Fruit fly (Drosophila melanogaster) whole organism, embryonic: ENCODE measurements around the gene CG45049.

Experiments used
- Ada2b ChIP-seq: fragments of 200-800 bp; sonication (Bioruptor generic); IDR thresholded peaks from 2 replicates; pipeline ENCODE4 v1.3.6; 2022; ENCODE audit warnings: missing biosample characterization, missing genetic modification characterization
- CG10274 ChIP-seq: fragments of 200-800 bp; sonication (Bioruptor generic); optimal IDR thresholded peaks from 3 replicates; lab custom pipeline; 2017; ENCODE audit warnings: missing biosample characterization, mild to moderate bottlenecking, missing genetic modification characterization
- CG11560 ChIP-seq: fragments of 200-800 bp; sonication (Bioruptor generic); IDR thresholded peaks from 3 replicates; pipeline ENCODE4 v1.3.6; 2022; ENCODE audit warnings: missing biosample characterization, missing genetic modification characterization
- CG12769 ChIP-seq: fragments of 200-800 bp; sonication (Bioruptor generic); optimal IDR thresholded peaks from 2 replicates; lab custom pipeline; 2019; ENCODE audit warnings: missing biosample characterization, mild to moderate bottlenecking, missing genetic modification characterization, moderate library complexity
- CG14860 ChIP-seq: fragments of 200-800 bp; sonication (Bioruptor generic); IDR thresholded peaks from 3 replicates; pipeline ENCODE4 v1.3.6; 2022; ENCODE audit warnings: missing biosample characterization, missing genetic modification characterization; ENCODE audit not compliant: partially characterized antibody
- CG15073 ChIP-seq: fragments of 200-800 bp; sonication (Bioruptor generic); optimal IDR thresholded peaks from 2 replicates; lab custom pipeline; 2016; ENCODE audit warnings: missing biosample characterization, missing genetic modification characterization
- CG15601 ChIP-seq: fragments of 200-800 bp; sonication (Bioruptor generic); optimal IDR thresholded peaks from 3 replicates; lab custom pipeline; 2019; ENCODE audit warnings: missing biosample characterization, mild to moderate bottlenecking, missing genetic modification characterization, moderate library complexity
- CG16815 ChIP-seq: fragments of 200-800 bp; sonication (Bioruptor generic); optimal IDR thresholded peaks from 3 replicates; lab custom pipeline; 2017; ENCODE audit warnings: missing biosample characterization, mild to moderate bottlenecking, missing genetic modification characterization
- CG30020 ChIP-seq: fragments of 200-800 bp; optimal IDR thresholded peaks from 2 replicates; lab custom pipeline; 2019; ENCODE audit warnings: missing biosample characterization, mild to moderate bottlenecking, missing genetic modification characterization, moderate library complexity
- CG42726 ChIP-seq: fragments of 200-800 bp; sonication (Bioruptor generic); IDR thresholded peaks from 2 replicates; pipeline ENCODE4 v1.3.6; 2022; ENCODE audit warnings: missing biosample characterization, missing genetic modification characterization; ENCODE audit not compliant: partially characterized antibody
- CG5953 ChIP-seq: fragments of 200-800 bp; sonication (Bioruptor generic); IDR thresholded peaks from 2 replicates; pipeline ENCODE4 v1.3.6; 2022; ENCODE audit warnings: missing biosample characterization, missing genetic modification characterization
- CG6654 ChIP-seq: fragments of 200-800 bp; sonication (Bioruptor generic); optimal IDR thresholded peaks from 2 replicates; lab custom pipeline; 2017; ENCODE audit warnings: missing biosample characterization, mild to moderate bottlenecking, missing genetic modification characterization
- CG9817 ChIP-seq: fragments of 200-800 bp; sonication (Bioruptor generic); optimal IDR thresholded peaks from 2 replicates; lab custom pipeline; 2018; ENCODE audit warnings: missing biosample characterization, mild to moderate bottlenecking, missing genetic modification characterization, moderate library complexity
- CkIIα-i1 ChIP-seq: fragments of 200-800 bp; sonication (Bioruptor generic); IDR thresholded peaks from 2 replicates; pipeline ENCODE4 v1.3.6; 2022; ENCODE audit warnings: missing biosample characterization, missing genetic modification characterization
- Dbx ChIP-seq: fragments of 200-800 bp; sonication (Bioruptor generic); IDR thresholded peaks from 3 replicates; pipeline ENCODE4 v1.3.6; 2022; ENCODE audit warnings: missing biosample characterization, missing genetic modification characterization
- Dip3 ChIP-seq: fragments of 200-800 bp; sonication (Bioruptor generic); optimal IDR thresholded peaks from 3 replicates; lab custom pipeline; 2016; ENCODE audit warnings: missing biosample characterization, missing genetic modification characterization
- Dp ChIP-seq: fragments of 200-800 bp; sonication (Bioruptor generic); optimal IDR thresholded peaks from 2 replicates; lab custom pipeline; 2018; ENCODE audit warnings: missing biosample characterization, mild to moderate bottlenecking, missing genetic modification characterization, moderate library complexity
- Drgx ChIP-seq: fragments of 200-800 bp; sonication (Bioruptor generic); IDR thresholded peaks from 2 replicates; pipeline ENCODE4 v1.3.6; 2022; ENCODE audit warnings: missing biosample characterization, missing genetic modification characterization
- Ets65A ChIP-seq: fragments of 200-800 bp; sonication (Bioruptor generic); peaks from one replicate; lab custom pipeline; 2016; ENCODE audit warnings: missing biosample characterization, missing genetic modification characterization
- Gsc ChIP-seq: fragments of 200-800 bp; sonication (Bioruptor generic); IDR thresholded peaks from 2 replicates; pipeline ENCODE4 v1.3.6; 2022; ENCODE audit warnings: missing biosample characterization, missing genetic modification characterization
- Hmr ChIP-seq: fragments of 200-800 bp; sonication (Bioruptor generic); optimal IDR thresholded peaks from 3 replicates; lab custom pipeline; 2017; ENCODE audit warnings: mild to moderate bottlenecking, missing biosample characterization, missing genetic modification reagents, missing genetic modification characterization
- MBD-R2 ChIP-seq: fragments of 200-800 bp; sonication (Bioruptor generic); IDR thresholded peaks from 2 replicates; pipeline ENCODE4 v1.3.6; 2022; ENCODE audit warnings: missing biosample characterization, missing genetic modification characterization
- Myb ChIP-seq: fragments of 200-800 bp; sonication (Bioruptor generic); optimal IDR thresholded peaks from 2 replicates; lab custom pipeline; 2016; ENCODE audit warnings: missing biosample characterization, missing genetic modification characterization
- NFAT ChIP-seq: fragments of 200-800 bp; sonication (Bioruptor generic); IDR thresholded peaks from 2 replicates; pipeline ENCODE4 v1.3.6; 2022; ENCODE audit warnings: missing biosample characterization, missing genetic modification characterization
- NK7.1 ChIP-seq: fragments of 200-800 bp; sonication (Bioruptor generic); optimal IDR thresholded peaks from 3 replicates; lab custom pipeline; 2016; ENCODE audit warnings: missing biosample characterization, missing genetic modification characterization
- Nf-YA ChIP-seq: fragments of 200-800 bp; sonication (Bioruptor generic); IDR thresholded peaks from 2 replicates; pipeline ENCODE4 v1.3.6; 2022; ENCODE audit warnings: missing biosample characterization, missing genetic modification characterization
- Oaz ChIP-seq: fragments of 200-800 bp; sonication (Bioruptor generic); IDR thresholded peaks from 2 replicates; pipeline ENCODE4 v1.3.6; 2022; ENCODE audit warnings: missing biosample characterization, missing genetic modification characterization
- Side ChIP-seq: fragments of 200-800 bp; sonication (Bioruptor generic); optimal IDR thresholded peaks from 2 replicates; lab custom pipeline; 2016; ENCODE audit warnings: missing biosample characterization, missing genetic modification characterization
- Six4 ChIP-seq: fragments of 200-800 bp; sonication (Bioruptor generic); optimal IDR thresholded peaks from 2 replicates; lab custom pipeline; 2016; ENCODE audit warnings: missing biosample characterization, missing genetic modification characterization
- Stat92E ChIP-seq, 3 experiments: fragments of >200 bp in 2 of 3; fragments of 200-800 bp in 1 of 3; sonication (Bioruptor generic) in 1 of 3; optimal IDR thresholded peaks; 2 replicates each; lab custom pipeline; 2017 to 2019; ENCODE audit warnings: missing biosample characterization in 3 of 3, missing genetic modification characterization in 3 of 3, mild to moderate bottlenecking in 1 of 3, moderate library complexity in 1 of 3
- Trl ChIP-seq, 3 experiments: fragments of >200 bp in 2 of 3; fragments of 200-800 bp in 1 of 3; sonication (Bioruptor generic) in 1 of 3; optimal IDR thresholded peaks; 2 replicates in 1 of 3; 3 replicates in 2 of 3; lab custom pipeline; 2016 to 2017; ENCODE audit warnings: missing biosample characterization in 1 of 3, missing genetic modification characterization in 1 of 3
- YL-1 ChIP-seq: fragments of 200-800 bp; sonication (Bioruptor generic); optimal IDR thresholded peaks from 3 replicates; lab custom pipeline; 2017; ENCODE audit warnings: missing biosample characterization, mild to moderate bottlenecking, missing genetic modification characterization
- al ChIP-seq: fragments of 200-800 bp; sonication (Bioruptor generic); IDR thresholded peaks from 2 replicates; pipeline ENCODE4 v1.3.6; 2022; ENCODE audit warnings: missing biosample characterization, missing genetic modification characterization
- bigmax ChIP-seq: fragments of 200-800 bp; sonication (Bioruptor generic); optimal IDR thresholded peaks from 2 replicates; lab custom pipeline; 2018; ENCODE audit warnings: missing biosample characterization, mild to moderate bottlenecking, missing genetic modification characterization
- crol ChIP-seq: fragments of 200-800 bp; sonication (Bioruptor generic); IDR thresholded peaks from 2 replicates; pipeline ENCODE4 v1.3.6; 2022; ENCODE audit warnings: missing biosample characterization, missing genetic modification characterization
- da ChIP-seq: fragments of 200-800 bp; sonication (Bioruptor generic); optimal IDR thresholded peaks from 2 replicates; lab custom pipeline; 2016; ENCODE audit warnings: missing biosample characterization, missing genetic modification characterization
- dpn ChIP-seq, 2 experiments: fragments of 200-800 bp; sonication (Bioruptor generic); optimal IDR thresholded peaks; 3 replicates each; lab custom pipeline; 2016; ENCODE audit warnings: missing biosample characterization in 2 of 2, missing genetic modification characterization in 2 of 2
- esg ChIP-seq: fragments of 200-800 bp; sonication (Bioruptor generic); conservative IDR thresholded peaks from 2 replicates; pipeline ENCODE4 v1.3.6; 2022; ENCODE audit warnings: missing biosample characterization, missing genetic modification characterization
- gce ChIP-seq: fragments of 200-800 bp; sonication (Bioruptor generic); IDR thresholded peaks from 3 replicates; pipeline ENCODE4 v1.3.6; 2022; ENCODE audit warnings: missing biosample characterization, missing genetic modification characterization
- gcm ChIP-seq: fragments of 200-800 bp; sonication (Bioruptor generic); optimal IDR thresholded peaks from 2 replicates; lab custom pipeline; 2019; ENCODE audit warnings: missing biosample characterization, mild to moderate bottlenecking, missing genetic modification characterization, moderate library complexity
- grn ChIP-seq: fragments of 200-800 bp; sonication (Bioruptor generic); optimal IDR thresholded peaks from 3 replicates; lab custom pipeline; 2017; ENCODE audit warnings: missing biosample characterization, missing genetic modification characterization
- gro ChIP-seq: fragments of 200-800 bp; sonication (Bioruptor generic); optimal IDR thresholded peaks from 2 replicates; lab custom pipeline; 2016; ENCODE audit warnings: missing biosample characterization, missing genetic modification characterization
- hb ChIP-seq: fragments of 200-800 bp; sonication (Bioruptor generic); IDR thresholded peaks from 3 replicates; pipeline ENCODE4 v1.3.6; 2022; ENCODE audit warnings: missing biosample characterization, missing genetic modification characterization; ENCODE audit not compliant: partially characterized antibody
- ro ChIP-seq: fragments of 200-800 bp; sonication (Bioruptor generic); IDR thresholded peaks from 2 replicates; pipeline ENCODE4 v1.3.6; 2022; ENCODE audit warnings: missing biosample characterization, missing genetic modification characterization
- sens-2 ChIP-seq: fragments of 200-800 bp; sonication (Bioruptor generic); IDR thresholded peaks from 2 replicates; pipeline ENCODE4 v1.3.6; 2022; ENCODE audit warnings: missing biosample characterization, missing genetic modification characterization
- sima ChIP-seq: fragments of 200-800 bp; sonication (Bioruptor generic); optimal IDR thresholded peaks from 2 replicates; lab custom pipeline; 2016; ENCODE audit warnings: missing biosample characterization, missing genetic modification characterization
- sqz ChIP-seq: fragments of 200-800 bp; sonication (Bioruptor generic); optimal IDR thresholded peaks from 3 replicates; lab custom pipeline; 2018; ENCODE audit warnings: missing biosample characterization, mild to moderate bottlenecking, missing genetic modification characterization
- tio ChIP-seq: fragments of 200-800 bp; sonication (Bioruptor generic); optimal IDR thresholded peaks from 2 replicates; lab custom pipeline; 2017; ENCODE audit warnings: missing biosample characterization, missing genetic modification characterization, inconsistent platforms

Gene CG45049

dm6 chr3R:22753600-22753894 lies 26.8 kb downstream of the CG45049 start (continued):
- TF ChIP-seq Side (GFP tag; lab: Kevin White, UChicago) (no peak), CG5953 (GFP tag; lab: Robert Waterston, UW) (0 out of 2 replicates have a peak, but pooled peaks have one; percentile 14), Ets65A (GFP tag; lab: Kevin White, UChicago) (no peak), CG42726 (GFP tag; lab: Robert Waterston, UW) (0 out of 2 replicates have a peak, but pooled peaks have one; percentile 32), Nf-YA (GFP tag; lab: Robert Waterston, UW) (no peak), CG10274 (GFP tag; lab: Kevin White, UChicago) (no peak), gro (no peak), CG9817 (tag; lab: Kevin White, UChicago) (no peak), Ada2b (no peak), Oaz (GFP tag; lab: Robert Waterston, UW) (no peak), Myb (no peak), Dbx (GFP tag; lab: Robert Waterston, UW) (0 out of 3 replicates have a peak, but pooled peaks have one; percentile 7), gcm (GFP tag; lab: Kevin White, UChicago) (no peak), grn (GFP tag; lab: Kevin White, UChicago) (peak; percentile 4), gce (GFP tag; lab: Robert Waterston, UW) (no peak), NFAT (GFP tag; lab: Robert Waterston, UW) (no peak), CG30020 (tag; lab: Kevin White, UChicago) (no peak), sima (GFP tag; lab: Kevin White, UChicago) (no peak), YL-1 (GFP tag; lab: Kevin White, UChicago) (no peak), CG14860 (GFP tag; lab: Robert Waterston, UW) (no peak), Six4 (GFP tag; lab: Kevin White, UChicago) (no peak), Dip3 (GFP tag; lab: Kevin White, UChicago) (no peak), sqz (GFP tag; lab: Kevin White, UChicago) (no peak), CG12769 (tag; lab: Kevin White, UChicago) (peak; percentile 27), CkIIα-i1 (GFP tag; lab: Robert Waterston, UW) (no peak)

DNA sequence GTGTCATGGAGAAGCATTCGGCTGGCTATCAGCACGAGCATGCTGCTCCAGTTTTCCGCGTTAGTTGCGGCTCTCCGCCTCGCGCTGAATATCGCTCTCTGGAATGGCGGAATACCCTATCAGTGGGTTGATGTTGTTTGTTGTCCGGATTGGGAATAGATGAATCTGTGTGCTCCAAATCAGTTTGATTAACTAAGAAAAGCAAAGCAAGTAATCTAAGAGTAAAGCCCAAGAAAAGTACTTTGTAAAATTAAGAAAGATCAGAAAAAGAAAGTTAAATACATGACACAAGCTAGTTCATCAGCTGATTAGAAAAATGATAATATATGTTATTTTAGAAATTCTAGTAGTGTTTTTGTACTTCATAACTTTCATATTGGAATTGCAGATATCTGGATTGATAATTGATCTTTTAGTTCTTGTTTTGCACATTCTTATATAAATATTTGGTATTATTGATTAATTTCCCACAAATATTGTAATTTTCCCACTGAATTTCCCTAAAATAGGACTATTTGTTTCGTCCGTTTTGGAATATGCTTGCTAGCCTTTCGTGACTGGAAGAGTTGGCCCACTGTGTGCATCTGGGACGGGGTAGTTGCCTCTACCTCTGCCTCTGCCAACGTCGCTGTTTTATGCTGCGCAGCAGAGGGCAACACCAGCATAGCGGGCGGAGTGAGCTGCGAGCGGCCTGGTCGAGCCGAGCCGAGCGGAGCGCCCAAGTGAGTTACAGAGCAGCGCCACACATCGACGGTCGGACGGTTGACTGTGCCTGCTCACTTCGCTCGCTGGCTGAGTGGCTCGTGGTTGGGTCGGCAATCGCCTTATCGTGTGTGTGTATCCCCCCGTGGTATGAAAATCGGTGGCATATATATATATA lies 27.4 kb downstream of the CG45049 start:
- TF ChIP-seq NK7.1 (GFP tag; lab: Kevin White, UChicago) (no peak), CG6654 (peak; percentile 33), CG15073 (GFP tag; lab: Kevin White, UChicago) (no peak), Dp (GFP tag; lab: Kevin White, UChicago) (no peak), Stat92E (GFP tag; optimal IDR thresholded peaks at IDR 0.05; lab: Kevin White, UChicago) (no peak), Drgx (GFP tag; lab: Robert Waterston, UW) (peak; percentile 51), bigmax (GFP tag; lab: Kevin White, UChicago) (peak; percentile 31), esg (GFP tag; lab: Robert Waterston, UW) (peak; percentile 42), CG11560 (tag; lab: Robert Waterston, UW) (no peak), MBD-R2 (GFP tag; lab: Robert Waterston, UW) (peak; percentile 23; the same call in 1 of the 2 replicates), al (peak; percentile 17; the same call in 1 of the 2 replicates), Trl (optimal IDR thresholded peaks at IDR 0.05; lab: Kevin White, UChicago) (peak; percentile 61 to 66), Trl (GFP tag; optimal IDR thresholded peaks at IDR 0.05; lab: Kevin White, UChicago) (peak; percentile 22), dpn (GFP tag; optimal IDR thresholded peaks at IDR 0.05; lab: Kevin White, UChicago) (peak; percentile 53 to 75), hb (GFP tag; lab: Robert Waterston, UW) (no peak), sens-2 (GFP tag; lab: Robert Waterston, UW) (no peak; the same call in 1 of the 2 replicates), Hmr (GFP tag; lab: Kevin White, UChicago) (peak; percentile 66), Gsc (no peak), Dip3 (GFP tag; lab: Kevin White, UChicago) (peak; percentile 3), crol (GFP tag; lab: Robert Waterston, UW) (peak; percentile 81), ro (no peak; the same call in 1 of the 2 replicates), da (GFP tag; lab: Kevin White, UChicago) (no peak), CG15601 (peak; percentile 15), CG16815 (GFP tag; lab: Kevin White, UChicago) (peak; percentile 26), CG5953 (GFP tag; lab: Robert Waterston, UW) (0 out of 2 replicates have a peak, but pooled peaks have one; percentile 4), tio (GFP tag; lab: Kevin White, UChicago) (no peak)
